Worm (Caenorhabditis elegans): ENCODE results near the gene R05A10.4.

DNA sequence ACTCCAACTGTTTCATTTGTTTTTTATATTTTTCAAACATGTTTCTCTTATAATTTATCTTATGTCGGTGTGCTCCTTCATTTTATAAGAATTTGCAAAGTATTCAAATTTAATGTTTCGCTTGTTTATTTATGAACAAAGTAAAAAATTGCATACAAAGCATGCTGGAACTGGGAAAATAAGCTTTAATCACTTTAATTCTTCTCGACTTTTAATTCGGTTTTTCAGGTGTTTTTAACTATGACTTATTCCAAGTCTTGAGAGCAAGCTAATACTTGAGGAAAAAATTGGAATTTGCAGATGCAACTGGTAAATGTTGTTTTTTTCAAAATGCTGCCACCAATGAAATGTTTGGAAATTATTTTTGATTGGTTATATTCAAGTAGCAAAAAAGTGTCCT lies 40.5 kb upstream of the R05A10.4 start, which contains the start of gene srz-59:
- TF ChIP-seq lin-40 (tag; optimal IDR thresholded peaks at IDR 0.05) (no peak), lsl-1 (GFP tag; optimal IDR thresholded peaks at IDR 0.05) (no peak), B0336.3 (GFP tag; IDR thresholded peaks at IDR 0.05) (no peak), unc-130 (GFP tag; optimal IDR thresholded peaks at IDR 0.05) (no peak), ceh-91 (GFP tag; IDR thresholded peaks at IDR 0.05) (no peak), lir-1 (GFP tag; conservative IDR thresholded peaks at IDR 0.05) (no peak), F10E7.11 (tag; optimal IDR thresholded peaks at IDR 0.05) (no peak), dpl-1 (GFP tag; optimal IDR thresholded peaks at IDR 0.05) (no peak), nfya-1 (tag; optimal IDR thresholded peaks at IDR 0.05; ENCODE audit: borderline replicate concordance, insufficient read depth) (no peak), Y53F4B.3 (GFP tag; IDR thresholded peaks at IDR 0.05) (no peak), tlf-1 (GFP tag; optimal IDR thresholded peaks at IDR 0.05) (no peak)

Measured in whole organism, young adult.